Worm (Caenorhabditis elegans): Measurements from ENCODE around the gene snpn-1.
"Not testable (repeated sequence)": the region's sequence is repeated elsewhere in the genome, so short reads cannot be mapped to it uniquely, and the experiment has no call there.

The snpn-1 gene

ce11 chrIV:5070593-5070992, 20.2 kb downstream of the snpn-1 start, which contains the start of gene C02B10.6:
Gene C02B10.6, plus strand, starts transcription at chrIV:5070893.
- TF ChIP-seq dao-5, W03F9.2, him-1 (tag; optimal IDR thresholded peaks at IDR 0.05): not testable (repeated sequence)

- not testable (repeated sequence) for TF ChIP-seq W03F9.2, him-1, dao-5 (tag; optimal IDR thresholded peaks at IDR 0.05)
These were observed 22.3 kb downstream of the snpn-1 start, which contains the start of the genes R13H9.6 and rmd-6 for ce11 chrIV:5068541-5068940. Gene R13H9.6, minus strand, starts transcription at chrIV:5068641. Gene rmd-6, plus strand, starts transcription at chrIV:5068845.

ce11 chrIV:5066887-5067286, 24.0 kb downstream of the snpn-1 start, which contains the start of gene ttbk-2.2:
Gene ttbk-2.2, minus strand, starts transcription at chrIV:5066987.
- not testable (repeated sequence) for TF ChIP-seq him-1, W03F9.2, dao-5 (tag; optimal IDR thresholded peaks at IDR 0.05)

ce11 chrIV:5064961-5065360, 25.9 kb downstream of the snpn-1 start, which contains the start of gene msp-53:
Gene msp-53, minus strand, starts transcription at chrIV:5065061.
- not testable (repeated sequence) for TF ChIP-seq dao-5, him-1, W03F9.2 (tag; optimal IDR thresholded peaks at IDR 0.05)

ce11 chrIV:5063297-5063696, 27.5 kb downstream of the snpn-1 start:
- TF ChIP-seq W03F9.2 (tag; optimal IDR thresholded peaks at IDR 0.05) (no peak), him-1 (tag; optimal IDR thresholded peaks at IDR 0.05) (no peak), dao-5 (tag; optimal IDR thresholded peaks at IDR 0.05) (no peak)

- not testable (repeated sequence) for TF ChIP-seq him-1, dao-5, W03F9.2 (tag; optimal IDR thresholded peaks at IDR 0.05)
These were observed 28.6 kb downstream of the snpn-1 start, which contains the start of gene msp-57 for ce11 chrIV:5062278-5062677. Gene msp-57, plus strand, starts transcription at chrIV:5062578.

- TF ChIP-seq him-1 (tag; optimal IDR thresholded peaks at IDR 0.05): no peak
- TF ChIP-seq W03F9.2 (tag; optimal IDR thresholded peaks at IDR 0.05): no peak
- no peak for TF ChIP-seq dao-5 (tag; optimal IDR thresholded peaks at IDR 0.05)
These were observed 29.9 kb downstream of the snpn-1 start, which contains the start of gene C09B9.7 for ce11 chrIV:5060984-5061383. Gene C09B9.7, minus strand, starts transcription at chrIV:5061084.

ce11 chrIV:5055964-5056588, 34.8 kb downstream of the snpn-1 start, which contains the start of gene msp-55:
Gene msp-55, minus strand, starts transcription at chrIV:5056014.
- TF ChIP-seq him-1 (tag; optimal IDR thresholded peaks at IDR 0.05): no peak
- TF ChIP-seq dao-5 (tag; optimal IDR thresholded peaks at IDR 0.05): no peak
- no peak for TF ChIP-seq W03F9.2 (tag; optimal IDR thresholded peaks at IDR 0.05)

- no peak for TF ChIP-seq dao-5 (tag; optimal IDR thresholded peaks at IDR 0.05)
- TF ChIP-seq him-1 (tag; optimal IDR thresholded peaks at IDR 0.05): no peak
- TF ChIP-seq W03F9.2 (tag; optimal IDR thresholded peaks at IDR 0.05): no peak
These were observed 36.5 kb downstream of the snpn-1 start for ce11 chrIV:5054297-5054696.

- TF ChIP-seq W03F9.2 (tag; optimal IDR thresholded peaks at IDR 0.05) (no peak), dao-5 (tag; optimal IDR thresholded peaks at IDR 0.05) (no peak), him-1 (tag; optimal IDR thresholded peaks at IDR 0.05) (no peak)
These were observed 45.5 kb downstream of the snpn-1 start, which contains the start of gene hot-9 for ce11 chrIV:5045389-5045788. Gene hot-9, minus strand, starts transcription at chrIV:5045489.

All from whole organism, L4/young adult.